Comparison of ENCODE assay signal across 3 fruit fly cellular contexts in the genomic region with DNA sequence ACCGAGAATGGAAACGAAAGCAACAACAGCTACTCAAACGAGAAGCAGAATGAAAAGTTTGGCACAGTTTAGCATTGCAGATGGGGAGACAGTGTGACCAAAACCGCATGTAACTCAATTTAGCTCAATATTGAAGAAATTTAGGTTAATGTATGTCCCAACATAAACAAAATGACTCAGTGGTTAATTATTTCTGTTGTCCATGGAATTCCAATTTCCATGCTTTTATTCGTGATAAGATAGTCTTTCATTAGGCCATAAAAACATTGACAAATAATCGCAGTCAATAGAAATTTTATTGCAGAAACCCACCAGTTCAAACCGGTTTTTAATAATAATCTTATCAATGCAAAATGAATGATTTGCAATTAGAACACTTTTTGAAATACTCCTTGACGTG.
A peak's percentile ranks its signal among the peaks of the same experiment; 100 is the strongest.
TF ChIP-seq lines count a peak whose summit lies in the region.

No protein-coding gene starts in this region.

- TF ChIP-seq CTCF in whole organism, embryonic (GFP tag; optimal IDR thresholded peaks at IDR 0.05; lab: Kevin White, UChicago), result no peak

TF ChIP-seq in whole organism, embryonic, 481 proteins besides CTCF, POLR2A, EP300 and RAD21 (continues in another document):
- TF ChIP-seq YL-1 (GFP tag; optimal IDR thresholded peaks at IDR 0.05; lab: Kevin White, UChicago), result no peak
- TF ChIP-seq CG2712 (tag; optimal IDR thresholded peaks at IDR 0.05; lab: Kevin White, UChicago), result no peak
- peak; percentile 3 for TF ChIP-seq Hand (GFP tag; optimal IDR thresholded peaks at IDR 0.05; lab: Kevin White, UChicago)
- no peak for TF ChIP-seq CG12155 (GFP tag; optimal IDR thresholded peaks at IDR 0.05; lab: Kevin White, UChicago)
- no peak for TF ChIP-seq CG1529 (GFP tag; optimal IDR thresholded peaks at IDR 0.05; lab: Kevin White, UChicago)
- no peak for TF ChIP-seq CG17802 (tag; optimal IDR thresholded peaks at IDR 0.05; lab: Kevin White, UChicago)
- TF ChIP-seq Rfx (GFP tag; IDR thresholded peaks at IDR 0.05; lab: Robert Waterston, UW), result no peak
- no peak for TF ChIP-seq CG1602 (GFP tag; optimal IDR thresholded peaks at IDR 0.05; lab: Kevin White, UChicago)
- TF ChIP-seq grn (GFP tag; optimal IDR thresholded peaks at IDR 0.05; lab: Kevin White, UChicago), result no peak
- no peak for TF ChIP-seq ERR (GFP tag; optimal IDR thresholded peaks at IDR 0.05; lab: Kevin White, UChicago)
- no peak for TF ChIP-seq Nf-YC (tag; optimal IDR thresholded peaks at IDR 0.05; lab: Kevin White, UChicago)
- no peak for TF ChIP-seq lbe (GFP tag; optimal IDR thresholded peaks at IDR 0.05; lab: Kevin White, UChicago)
- no peak for TF ChIP-seq CG11723 (GFP tag; optimal IDR thresholded peaks at IDR 0.05; lab: Kevin White, UChicago)
- TF ChIP-seq en (GFP tag; optimal IDR thresholded peaks at IDR 0.05; lab: Kevin White, UChicago), result no peak
- TF ChIP-seq shn (GFP tag; optimal IDR thresholded peaks at IDR 0.05; lab: Kevin White, UChicago), result no peak
- TF ChIP-seq B-H1 (GFP tag; IDR thresholded peaks at IDR 0.05; lab: Robert Waterston, UW), result no peak
- TF ChIP-seq gem (tag; optimal IDR thresholded peaks at IDR 0.05; lab: Kevin White, UChicago), result peak; percentile 47
- TF ChIP-seq CG15269 (tag; optimal IDR thresholded peaks at IDR 0.05; lab: Kevin White, UChicago), result no peak
- TF ChIP-seq Lim3 (GFP tag; IDR thresholded peaks at IDR 0.05; lab: Robert Waterston, UW), result no peak
- TF ChIP-seq CG17186 (GFP tag; optimal IDR thresholded peaks at IDR 0.05; lab: Kevin White, UChicago), result no peak
- peak; percentile 6 for TF ChIP-seq grau (tag; optimal IDR thresholded peaks at IDR 0.05; lab: Kevin White, UChicago)
- no peak for TF ChIP-seq Mad (GFP tag; optimal IDR thresholded peaks at IDR 0.05; lab: Kevin White, UChicago)
- peak; percentile 75 for TF ChIP-seq sd (tag; optimal IDR thresholded peaks at IDR 0.05; lab: Kevin White, UChicago)
- TF ChIP-seq Nf-YA (GFP tag; IDR thresholded peaks at IDR 0.05; lab: Robert Waterston, UW), result no peak
- no peak for TF ChIP-seq Dip3 (GFP tag; optimal IDR thresholded peaks at IDR 0.05; lab: Kevin White, UChicago)
- TF ChIP-seq crp (GFP tag; optimal IDR thresholded peaks at IDR 0.05; lab: Kevin White, UChicago), result no peak
- TF ChIP-seq CG7372 (GFP tag; IDR thresholded peaks at IDR 0.05; lab: Robert Waterston, UW), result no peak
- TF ChIP-seq CG12104 (GFP tag; optimal IDR thresholded peaks at IDR 0.05; lab: Kevin White, UChicago), result no peak
- TF ChIP-seq CG2678 (tag; optimal IDR thresholded peaks at IDR 0.05; lab: Kevin White, UChicago), result peak; percentile 2
- no peak for TF ChIP-seq odd (GFP tag; optimal IDR thresholded peaks at IDR 0.05; lab: Kevin White, UChicago)
- TF ChIP-seq zfh2 (GFP tag; optimal IDR thresholded peaks at IDR 0.05; lab: Kevin White, UChicago), result no peak

TF ChIP-seq in whole organism, prepupa, 60 proteins besides CTCF, POLR2A, EP300 and RAD21 (continues in another document):
- TF ChIP-seq fd59A (GFP tag; optimal IDR thresholded peaks at IDR 0.05; lab: Kevin White, UChicago), result no peak
- TF ChIP-seq CG6276 (GFP tag; optimal IDR thresholded peaks at IDR 0.05; lab: Kevin White, UChicago), result peak; percentile 7
- TF ChIP-seq Eip78C (GFP tag; lab: Kevin White, UChicago), result peak; percentile 61
- no peak for TF ChIP-seq CG8632 (GFP tag; optimal IDR thresholded peaks at IDR 0.05; lab: Kevin White, UChicago)
- TF ChIP-seq CG16779 (tag; optimal IDR thresholded peaks at IDR 0.05; lab: Kevin White, UChicago), result no peak
- peak; percentile 17 for TF ChIP-seq Hr39 (GFP tag; optimal IDR thresholded peaks at IDR 0.05; lab: Kevin White, UChicago)
- TF ChIP-seq Hr4 (GFP tag; optimal IDR thresholded peaks at IDR 0.05; lab: Kevin White, UChicago), result peak; percentile 38
- no peak for TF ChIP-seq CG11762 (GFP tag; optimal IDR thresholded peaks at IDR 0.05; lab: Kevin White, UChicago; ENCODE audit: insufficient read depth)
- TF ChIP-seq Ets96B (tag; optimal IDR thresholded peaks at IDR 0.05; lab: Kevin White, UChicago), result no peak
- peak; percentile 40 for TF ChIP-seq Eip93F (GFP tag; optimal IDR thresholded peaks at IDR 0.05; lab: Kevin White, UChicago)
- TF ChIP-seq Sox102F (GFP tag; optimal IDR thresholded peaks at IDR 0.05; lab: Kevin White, UChicago), result no peak
- no peak for TF ChIP-seq CG34406 (GFP tag; optimal IDR thresholded peaks at IDR 0.05; lab: Kevin White, UChicago)
- no peak for TF ChIP-seq cyc (GFP tag; optimal IDR thresholded peaks at IDR 0.05; lab: Kevin White, UChicago)
- TF ChIP-seq Sox15 (GFP tag; optimal IDR thresholded peaks at IDR 0.05; lab: Kevin White, UChicago), result no peak
- no peak for TF ChIP-seq lz (GFP tag; optimal IDR thresholded peaks at IDR 0.05; lab: Kevin White, UChicago)
- no peak for TF ChIP-seq pdm3 (GFP tag; optimal IDR thresholded peaks at IDR 0.05; lab: Kevin White, UChicago)
- no peak for TF ChIP-seq dac (GFP tag; optimal IDR thresholded peaks at IDR 0.05; lab: Kevin White, UChicago)
- peak; percentile 10 for TF ChIP-seq Met (GFP tag; optimal IDR thresholded peaks at IDR 0.05; lab: Kevin White, UChicago)
- no peak for TF ChIP-seq CG11902 (GFP tag; optimal IDR thresholded peaks at IDR 0.05; lab: Kevin White, UChicago)
- TF ChIP-seq CG3919 (GFP tag; optimal IDR thresholded peaks at IDR 0.05; lab: Kevin White, UChicago), result no peak
- no peak for TF ChIP-seq CG8319 (GFP tag; optimal IDR thresholded peaks at IDR 0.05; lab: Kevin White, UChicago)
- TF ChIP-seq CG9139 (GFP tag; optimal IDR thresholded peaks at IDR 0.05; lab: Kevin White, UChicago), result no peak
- TF ChIP-seq dsx (GFP tag; optimal IDR thresholded peaks at IDR 0.05; lab: Kevin White, UChicago; ENCODE audit: poor library complexity, severe bottlenecking), result no peak
- no peak for TF ChIP-seq CG4318 (GFP tag; optimal IDR thresholded peaks at IDR 0.05; lab: Kevin White, UChicago)
- TF ChIP-seq Smox (GFP tag; optimal IDR thresholded peaks at IDR 0.05; lab: Kevin White, UChicago), result no peak
- no peak for TF ChIP-seq CG10631 (GFP tag; optimal IDR thresholded peaks at IDR 0.05; lab: Kevin White, UChicago)
- peak; percentile 65 for TF ChIP-seq svp (GFP tag; lab: Kevin White, UChicago)
- no peak for TF ChIP-seq net (GFP tag; optimal IDR thresholded peaks at IDR 0.05; lab: Kevin White, UChicago)
- no peak for TF ChIP-seq acj6 (GFP tag; optimal IDR thresholded peaks at IDR 0.05; lab: Kevin White, UChicago)
- no peak for TF ChIP-seq salr (GFP tag; optimal IDR thresholded peaks at IDR 0.05; lab: Kevin White, UChicago)
- no peak for TF ChIP-seq Gug (GFP tag; IDR thresholded peaks at IDR 0.05; lab: Robert Waterston, UW)
- no peak for TF ChIP-seq CG6792 (GFP tag; optimal IDR thresholded peaks at IDR 0.05; lab: Kevin White, UChicago)

TF ChIP-seq in whole organism, pupa, 21 proteins besides CTCF, POLR2A, EP300 and RAD21:
- TF ChIP-seq CG15710 (tag; optimal IDR thresholded peaks at IDR 0.05; lab: Kevin White, UChicago) (no peak), fd96Ca (GFP tag; IDR thresholded peaks at IDR 0.05; lab: Robert Waterston, UW) (no peak), CG14655 (GFP tag; optimal IDR thresholded peaks at IDR 0.05; lab: Kevin White, UChicago) (no peak), D1 (tag; optimal IDR thresholded peaks at IDR 0.05; lab: Kevin White, UChicago) (no peak), rn (GFP tag; IDR thresholded peaks at IDR 0.05; lab: Robert Waterston, UW) (no peak), EcR (GFP tag; optimal IDR thresholded peaks at IDR 0.05; lab: Kevin White, UChicago) (no peak), CG8301 (tag; optimal IDR thresholded peaks at IDR 0.05; lab: Kevin White, UChicago) (peak; percentile 16), CG32121 (GFP tag; IDR thresholded peaks at IDR 0.05; lab: Robert Waterston, UW) (no peak), CG12605 (GFP tag; IDR thresholded peaks at IDR 0.05; lab: Robert Waterston, UW) (no peak), CG13204 (GFP tag; optimal IDR thresholded peaks at IDR 0.05; lab: Kevin White, UChicago) (no peak), CG10348 (GFP tag; IDR thresholded peaks at IDR 0.05; lab: Robert Waterston, UW) (no peak), Snoo (tag; optimal IDR thresholded peaks at IDR 0.05; lab: Kevin White, UChicago) (no peak), CG17806 (tag; optimal IDR thresholded peaks at IDR 0.05; lab: Kevin White, UChicago) (no peak), Ets98B (GFP tag; IDR thresholded peaks at IDR 0.05; lab: Robert Waterston, UW) (no peak), Pif1B (GFP tag; optimal IDR thresholded peaks at IDR 0.05; lab: Kevin White, UChicago) (no peak), CG4496 (GFP tag; IDR thresholded peaks at IDR 0.05; lab: Robert Waterston, UW) (no peak), CG34367 (tag; optimal IDR thresholded peaks at IDR 0.05; lab: Kevin White, UChicago) (no peak), CG8159 (tag; optimal IDR thresholded peaks at IDR 0.05; lab: Kevin White, UChicago) (peak; percentile 28), Pif1A (GFP tag; optimal IDR thresholded peaks at IDR 0.05; lab: Kevin White, UChicago) (peak; percentile 26), CG9948 (tag; optimal IDR thresholded peaks at IDR 0.05; lab: Kevin White, UChicago) (no peak)
TF ChIP-seq in whole organism, pupa: peak in this region for 3.
